Fruit fly (Drosophila melanogaster): Measurements from ENCODE around the gene baz.

dm6 chrX:17227462-17227861, 67.7 kb downstream of the baz start:
- no peak for TF ChIP-seq h (optimal IDR thresholded peaks at IDR 0.05)
- no peak for TF ChIP-seq Sin3A (optimal IDR thresholded peaks at IDR 0.05)
- TF ChIP-seq ttk (optimal IDR thresholded peaks at IDR 0.05): no peak
- no peak for TF ChIP-seq Myc (optimal IDR thresholded peaks at IDR 0.05)
- no peak for TF ChIP-seq psq (optimal IDR thresholded peaks at IDR 0.05)
- no peak for TF ChIP-seq insv (optimal IDR thresholded peaks at IDR 0.05)

Measured in Kc167 (cell line).